Fruit fly (Drosophila melanogaster) whole organism, pupa: Measurements from ENCODE around the gene ct.

Source experiments
- CG10348 ChIP-seq: fragments of 200-800 bp; sonication (Bioruptor generic); IDR thresholded peaks from 2 replicates; pipeline ENCODE4 v1.3.6; 2022; ENCODE audit warnings: missing biosample characterization, missing genetic modification characterization
- CG12605 ChIP-seq: fragments of 200-800 bp; sonication (Bioruptor generic); IDR thresholded peaks from 2 replicates; pipeline ENCODE4 v1.3.6; 2022; ENCODE audit warnings: missing biosample characterization, missing genetic modification characterization
- CG14655 ChIP-seq: fragments of 200-800 bp; sonication (Bioruptor generic); optimal IDR thresholded peaks from 3 replicates; lab custom pipeline; 2017; ENCODE audit warnings: mild to moderate bottlenecking, missing biosample characterization, missing genetic modification reagents, missing genetic modification characterization
- CG15710 ChIP-seq: fragments of 200-800 bp; sonication (Bioruptor generic); optimal IDR thresholded peaks from 2 replicates; lab custom pipeline; 2018; ENCODE audit warnings: missing biosample characterization, mild to moderate bottlenecking, missing genetic modification characterization, moderate library complexity
- CG17806 ChIP-seq: fragments of 200-800 bp; sonication (Bioruptor generic); optimal IDR thresholded peaks from 2 replicates; lab custom pipeline; 2018; ENCODE audit warnings: missing biosample characterization, mild to moderate bottlenecking, missing genetic modification characterization, moderate library complexity
- CG34367 ChIP-seq: fragments of 200-800 bp; sonication (Bioruptor generic); optimal IDR thresholded peaks from 2 replicates; lab custom pipeline; 2018; ENCODE audit warnings: missing biosample characterization, mild to moderate bottlenecking, missing genetic modification characterization
- CG4496 ChIP-seq: fragments of 200-800 bp; sonication (Bioruptor generic); IDR thresholded peaks from 3 replicates; pipeline ENCODE4 v1.3.6; 2022; ENCODE audit warnings: missing biosample characterization, missing genetic modification characterization
- CG9948 ChIP-seq: fragments of 200-800 bp; sonication (Bioruptor generic); optimal IDR thresholded peaks from 2 replicates; lab custom pipeline; 2018; ENCODE audit warnings: missing biosample characterization, mild to moderate bottlenecking, missing genetic modification characterization, moderate library complexity
- D1 ChIP-seq: fragments of 200-800 bp; sonication (Bioruptor generic); optimal IDR thresholded peaks from 2 replicates; lab custom pipeline; 2018; ENCODE audit warnings: missing biosample characterization, mild to moderate bottlenecking, missing genetic modification characterization, moderate library complexity
- EcR ChIP-seq: fragments of 200-800 bp; sonication (Bioruptor generic); optimal IDR thresholded peaks from 3 replicates; lab custom pipeline; 2019; ENCODE audit warnings: missing biosample characterization, missing genetic modification characterization, mild to moderate bottlenecking, moderate library complexity, missing genetic modification reagents
- Pif1B ChIP-seq: fragments of 200-800 bp; sonication (Bioruptor generic); optimal IDR thresholded peaks from 3 replicates; lab custom pipeline; 2016; ENCODE audit warnings: missing biosample characterization, missing genetic modification characterization
- Snoo ChIP-seq: fragments of 200-800 bp; sonication (Bioruptor generic); optimal IDR thresholded peaks from 3 replicates; lab custom pipeline; 2017; ENCODE audit warnings: missing biosample characterization, mild to moderate bottlenecking, missing genetic modification characterization, inconsistent platforms
- fd96Ca ChIP-seq: fragments of 200-800 bp; sonication (Bioruptor generic); IDR thresholded peaks from 3 replicates; pipeline ENCODE4 v1.3.6; 2022; ENCODE audit warnings: missing biosample characterization, missing genetic modification characterization
- rn ChIP-seq: fragments of 200-800 bp; sonication (Bioruptor generic); IDR thresholded peaks from 2 replicates; pipeline ENCODE4 v1.3.6; 2022; ENCODE audit warnings: missing biosample characterization, missing genetic modification characterization

DNA sequence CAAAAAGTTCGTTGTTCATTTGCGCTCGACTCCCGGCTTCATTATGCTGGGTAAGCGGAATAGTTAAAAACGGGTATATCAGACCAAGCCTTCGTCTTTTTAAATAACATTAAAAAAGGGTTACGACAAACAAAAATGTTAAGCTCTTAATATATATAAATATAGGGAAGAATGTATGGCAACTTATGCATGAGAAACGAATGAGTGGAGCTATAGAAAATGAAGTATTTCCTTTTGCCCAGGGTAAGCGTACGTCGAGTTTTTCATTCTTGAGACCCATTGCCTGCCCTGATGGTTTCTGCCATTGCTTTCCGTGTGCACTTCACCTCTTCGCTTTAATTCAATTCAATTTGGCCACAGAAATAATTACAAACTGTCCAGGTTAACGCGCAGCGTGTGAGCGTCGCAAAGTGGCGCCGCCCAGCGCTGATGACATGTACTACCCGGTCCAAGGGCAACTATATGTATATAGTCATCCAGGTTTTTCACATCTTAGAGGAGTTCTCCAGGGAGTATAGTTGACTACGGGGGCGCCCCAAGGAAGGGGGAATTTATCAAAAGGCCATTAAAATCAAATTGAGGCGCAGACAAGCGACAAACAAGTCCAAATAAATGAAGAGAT, 27.0 kb upstream of the ct start:
- TF ChIP-seq CG14655 (GFP tag; lab: Kevin White, UChicago) (no peak), fd96Ca (GFP tag; lab: Robert Waterston, UW) (no peak), D1 (no peak), CG17806 (tag; lab: Kevin White, UChicago) (no peak), CG10348 (GFP tag; lab: Robert Waterston, UW) (no peak), rn (GFP tag; lab: Robert Waterston, UW) (no peak), CG12605 (GFP tag; lab: Robert Waterston, UW) (no peak), EcR (GFP tag; lab: Kevin White, UChicago) (peak; percentile 48), CG9948 (tag; lab: Kevin White, UChicago) (no peak), CG34367 (tag; lab: Kevin White, UChicago) (no peak), CG15710 (tag; lab: Kevin White, UChicago) (no peak), CG4496 (no peak), Pif1B (no peak), Snoo (tag; lab: Kevin White, UChicago) (no peak)
